Fruit fly (Drosophila melanogaster): ENCODE results near the gene Ptp61F.

Ptp61F gene

DNA sequence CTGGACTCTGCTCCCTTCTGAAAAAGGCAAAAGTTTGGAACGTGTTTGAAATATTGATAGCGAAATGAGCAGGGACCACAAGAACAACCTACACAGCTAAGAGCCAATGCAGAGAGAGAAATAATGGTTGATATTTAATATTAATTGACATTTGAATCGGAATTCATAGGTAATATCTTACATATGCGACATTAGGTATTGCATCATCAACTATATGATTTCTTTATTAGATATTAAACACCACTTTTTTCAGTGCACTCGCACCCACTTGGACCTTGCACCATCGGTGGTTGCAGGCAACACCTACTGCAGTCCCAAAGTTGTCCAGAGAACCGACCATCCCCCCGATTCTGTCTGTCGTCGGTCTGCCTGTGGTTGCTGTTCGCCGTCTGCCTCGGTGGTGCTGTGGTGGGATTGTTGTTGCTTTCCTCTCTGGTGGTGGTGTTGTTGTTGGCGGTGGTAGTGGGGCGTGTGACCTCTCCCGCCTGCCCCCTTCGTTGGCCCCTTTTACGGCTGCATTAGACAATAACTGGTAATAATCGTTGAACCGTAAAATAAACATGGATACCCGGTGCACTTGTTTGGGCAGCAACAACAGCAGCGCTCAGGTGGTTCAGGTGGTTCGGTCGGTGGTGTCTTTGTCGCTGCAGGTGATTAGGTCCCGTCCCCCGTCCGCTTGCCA, 96.1 kb downstream of the Ptp61F start (continued):
- TF ChIP-seq eyg (GFP tag; optimal IDR thresholded peaks at IDR 0.05) (peak; percentile 42), yki (optimal IDR thresholded peaks at IDR 0.05) (no peak), CG11504 (tag; optimal IDR thresholded peaks at IDR 0.05) (peak; percentile 60), CG10209 (GFP tag; optimal IDR thresholded peaks at IDR 0.05) (peak; percentile 62), HmgZ (tag; optimal IDR thresholded peaks at IDR 0.05) (no peak), CG3847 (GFP tag; IDR thresholded peaks at IDR 0.05) (peak; percentile 21; the same call in 1 of the 2 replicates), Eip74EF (GFP tag; optimal IDR thresholded peaks at IDR 0.05) (peak in 1 of 2 experiments; percentile 21), CG14014 (GFP tag; IDR thresholded peaks at IDR 0.05) (peak; percentile 24; the same call in 1 of the 2 replicates), CG9215 (GFP tag; IDR thresholded peaks at IDR 0.05) (peak; percentile 23; the same call in 1 of the 2 replicates), CG14441 (GFP tag; IDR thresholded peaks at IDR 0.05) (peak; percentile 54; the same call in 1 of the 2 replicates), Ets65A (GFP tag) (peak; percentile 92), CG15269 (tag; optimal IDR thresholded peaks at IDR 0.05) (peak; percentile 39), Jarid2 (GFP tag; optimal IDR thresholded peaks at IDR 0.05) (peak; percentile 22), ci (GFP tag; IDR thresholded peaks at IDR 0.05) (peak; percentile 67; the same call in 2 of the 3 replicates), CG17829 (tag; optimal IDR thresholded peaks at IDR 0.05) (peak; percentile 70), sisA (GFP tag; IDR thresholded peaks at IDR 0.05) (peak; percentile 72), Meics (GFP tag; optimal IDR thresholded peaks at IDR 0.05) (peak; percentile 11), CG17568 (GFP tag; optimal IDR thresholded peaks at IDR 0.05) (no peak), HmgD (GFP tag; optimal IDR thresholded peaks at IDR 0.05) (no peak), D19B (GFP tag; optimal IDR thresholded peaks at IDR 0.05) (no peak), CG9797 (GFP tag; optimal IDR thresholded peaks at IDR 0.05) (no peak), gem (tag; optimal IDR thresholded peaks at IDR 0.05) (peak; percentile 81), CG18764 (GFP tag; optimal IDR thresholded peaks at IDR 0.05) (no peak), PHDP (tag; optimal IDR thresholded peaks at IDR 0.05) (peak; percentile 63), CG7556 (GFP tag; optimal IDR thresholded peaks at IDR 0.05) (peak; percentile 68), CG4617 (GFP tag; optimal IDR thresholded peaks at IDR 0.05; ENCODE audit: borderline replicate concordance) (peak; percentile 8), az2 (GFP tag; optimal IDR thresholded peaks at IDR 0.05) (peak; percentile 25), cato (GFP tag; optimal IDR thresholded peaks at IDR 0.05; ENCODE audit: borderline replicate concordance) (no peak), insv (GFP tag; optimal IDR thresholded peaks at IDR 0.05) (no peak), CG9932 (GFP tag; IDR thresholded peaks at IDR 0.05) (0 out of 2 replicates have a peak, but pooled peaks have one; percentile 16), jing (GFP tag; optimal IDR thresholded peaks at IDR 0.05) (peak; percentile 54), CG7745 (tag; optimal IDR thresholded peaks at IDR 0.05) (no peak), CG7372 (GFP tag; IDR thresholded peaks at IDR 0.05) (peak; percentile 62; the same call in 1 of the 2 replicates), ATbp (GFP tag; optimal IDR thresholded peaks at IDR 0.05) (peak; percentile 56), Tbp (GFP tag; optimal IDR thresholded peaks at IDR 0.05) (no peak), pum (GFP tag; optimal IDR thresholded peaks at IDR 0.05) (peak; percentile 24), Sin3A (optimal IDR thresholded peaks at IDR 0.05) (no peak), Max (GFP tag; optimal IDR thresholded peaks at IDR 0.05) (no peak), CG32532 (GFP tag; IDR thresholded peaks at IDR 0.05) (peak; percentile 40), CG2202 (tag; optimal IDR thresholded peaks at IDR 0.05) (peak; percentile 51), Stat92E (GFP tag; optimal IDR thresholded peaks at IDR 0.05) (peak in 1 of 3 experiments; percentile 63), pfk (GFP tag; optimal IDR thresholded peaks at IDR 0.05) (no peak), CG13624 (GFP tag; optimal IDR thresholded peaks at IDR 0.05) (no peak), oc (tag; optimal IDR thresholded peaks at IDR 0.05) (no peak), nmo (GFP tag; optimal IDR thresholded peaks at IDR 0.05) (peak; percentile 79), usp (GFP tag; optimal IDR thresholded peaks at IDR 0.05) (no peak), ap (GFP tag; IDR thresholded peaks at IDR 0.05) (peak; percentile 31; the same call in 1 of the 2 replicates), Abd-B (GFP tag; optimal IDR thresholded peaks at IDR 0.05) (peak; percentile 27), scrt (GFP tag; optimal IDR thresholded peaks at IDR 0.05) (peak; percentile 3)

Data from whole organism, embryonic.